Fruit fly (Drosophila melanogaster): ENCODE measurements around the gene CG4408.

Gene CG4408

DNA sequence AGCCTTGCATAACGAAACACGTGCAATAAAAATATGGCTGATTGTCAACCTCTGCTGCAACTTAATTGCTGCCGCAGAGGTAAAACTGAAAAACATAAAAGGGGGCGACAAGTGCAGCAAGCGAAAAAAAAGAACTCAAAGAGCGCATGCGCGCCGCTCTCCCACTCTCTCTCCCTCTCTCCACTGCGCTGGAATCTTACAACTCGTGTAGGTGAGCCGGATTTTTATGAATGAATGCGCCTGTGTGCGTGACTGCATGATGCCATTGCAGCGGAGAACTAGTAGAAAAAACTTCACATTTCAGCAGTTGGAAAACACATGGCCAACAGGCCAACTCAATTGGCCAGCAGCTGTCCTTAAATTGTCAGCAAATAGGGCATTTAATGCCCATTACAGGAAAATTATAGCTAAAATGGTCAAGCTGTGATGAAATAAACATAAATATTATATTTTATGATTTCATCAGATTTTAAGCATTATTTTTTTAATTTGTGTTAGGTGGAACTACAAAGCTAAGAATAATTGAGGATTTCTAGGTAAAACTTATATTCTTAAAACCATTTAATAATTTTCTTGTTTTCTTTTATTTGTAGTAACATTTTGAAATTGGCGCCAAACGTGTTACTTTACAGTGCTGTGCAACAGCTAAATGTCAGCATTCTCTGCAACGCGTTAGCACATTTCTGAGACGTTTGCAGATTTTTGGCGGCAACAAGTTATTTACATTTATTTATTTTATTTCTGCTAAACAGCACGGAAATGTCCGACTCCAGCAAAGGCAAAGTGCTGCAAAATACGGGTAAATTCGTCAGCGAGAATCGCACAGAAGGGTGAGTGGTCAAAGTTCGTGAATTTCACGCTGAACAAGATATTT, 15.7 kb downstream of the CG4408 start, which contains the start of gene PolE1 (continued):
- TF ChIP-seq unpg (GFP tag; optimal IDR thresholded peaks at IDR 0.05) (no peak), CG7745 (tag; optimal IDR thresholded peaks at IDR 0.05) (no peak), cg (GFP tag; optimal IDR thresholded peaks at IDR 0.05) (peak; percentile 69), CG10267 (tag; optimal IDR thresholded peaks at IDR 0.05) (peak; percentile 98), CG4854 (GFP tag; optimal IDR thresholded peaks at IDR 0.05) (peak; percentile 21), Hmr (GFP tag; optimal IDR thresholded peaks at IDR 0.05) (peak; percentile 28), CG9797 (GFP tag; optimal IDR thresholded peaks at IDR 0.05) (peak; percentile 75), sim (GFP tag; IDR thresholded peaks at IDR 0.05) (no peak), CG16813 (GFP tag; IDR thresholded peaks at IDR 0.05; ENCODE audit: partially characterized antibody) (no peak), br (optimal IDR thresholded peaks at IDR 0.05) (no peak), zen (tag; optimal IDR thresholded peaks at IDR 0.05) (peak; percentile 3), CG14710 (tag; optimal IDR thresholded peaks at IDR 0.05) (peak; percentile 58), tin (GFP tag; optimal IDR thresholded peaks at IDR 0.05) (peak; percentile 16), phol (tag; optimal IDR thresholded peaks at IDR 0.05) (peak; percentile 28), fru (optimal IDR thresholded peaks at IDR 0.05) (no peak), CG6272 (GFP tag; IDR thresholded peaks at IDR 0.05) (no peak), MBD-R2 (GFP tag; IDR thresholded peaks at IDR 0.05) (peak; percentile 71), peb (GFP tag; IDR thresholded peaks at IDR 0.05) (no peak), CG12391 (tag; optimal IDR thresholded peaks at IDR 0.05) (peak; percentile 28), CTCF (GFP tag; optimal IDR thresholded peaks at IDR 0.05) (peak; percentile 17), dati (GFP tag; IDR thresholded peaks at IDR 0.05) (no peak), Asciz (GFP tag; optimal IDR thresholded peaks at IDR 0.05) (peak; percentile 3), ttk (GFP tag; IDR thresholded peaks at IDR 0.05) (0 out of 2 replicates have a peak, but pooled peaks have one; percentile 22), CG13775 (GFP tag; optimal IDR thresholded peaks at IDR 0.05) (no peak), gro (GFP tag; optimal IDR thresholded peaks at IDR 0.05) (peak; percentile 21), CG16863 (GFP tag; optimal IDR thresholded peaks at IDR 0.05) (no peak), CG3163 (GFP tag; optimal IDR thresholded peaks at IDR 0.05) (no peak), B-H2 (GFP tag; optimal IDR thresholded peaks at IDR 0.05) (peak; percentile 32), gce (GFP tag; IDR thresholded peaks at IDR 0.05) (no peak), Poxn (GFP tag; IDR thresholded peaks at IDR 0.05) (no peak), HLHmδ (GFP tag; optimal IDR thresholded peaks at IDR 0.05) (no peak), sens (GFP tag) (peak; percentile 80), pan (optimal IDR thresholded peaks at IDR 0.05) (no peak), pan (GFP tag; optimal IDR thresholded peaks at IDR 0.05 in 1 of 2, IDR thresholded peaks at IDR 0.05 in 1 of 2) (peak in 1 of 2 experiments; percentile 11), pzg (GFP tag; optimal IDR thresholded peaks at IDR 0.05) (peak; percentile 70), Rfx (GFP tag; IDR thresholded peaks at IDR 0.05) (peak; percentile 38; the same call in 1 of the 2 replicates), sc (optimal IDR thresholded peaks at IDR 0.05) (no peak), sc (GFP tag; optimal IDR thresholded peaks at IDR 0.05) (no peak), lbe (GFP tag; optimal IDR thresholded peaks at IDR 0.05) (peak; percentile 50), Awh (GFP tag; IDR thresholded peaks at IDR 0.05) (0 out of 2 replicates have a peak, but pooled peaks have one; percentile 21), Xrp1 (GFP tag; IDR thresholded peaks at IDR 0.05) (0 out of 2 replicates have a peak, but pooled peaks have one; percentile 5), CG1603 (tag; optimal IDR thresholded peaks at IDR 0.05) (peak; percentile 27), HHEX (GFP tag; optimal IDR thresholded peaks at IDR 0.05) (no peak), rib (GFP tag; IDR thresholded peaks at IDR 0.05) (peak; percentile 73), CG34376 (GFP tag; optimal IDR thresholded peaks at IDR 0.05) (peak; percentile 1), dmrt11E (tag; optimal IDR thresholded peaks at IDR 0.05) (no peak), Sin3A (optimal IDR thresholded peaks at IDR 0.05) (peak; percentile 45), Spps (tag; optimal IDR thresholded peaks at IDR 0.05) (no peak), CG4617 (GFP tag; optimal IDR thresholded peaks at IDR 0.05; ENCODE audit: borderline replicate concordance) (peak; percentile 42), gt (GFP tag; IDR thresholded peaks at IDR 0.05) (no peak), gcm (GFP tag; optimal IDR thresholded peaks at IDR 0.05) (no peak)

All from whole organism, embryonic.